Worm (Caenorhabditis elegans) whole organism, L4 larva: ENCODE data around the gene F47B10.6.

Experiments used
- D1046.2 ChIP-seq: fragments of 200-800 bp; sonication (Bioruptor generic); IDR thresholded peaks from 2 replicates; pipeline ENCODE4 v1.3.6; 2022; ENCODE audit warnings: missing genetic modification characterization, missing compliant biosample characterization
- F26F4.8 ChIP-seq: fragments of 200-800 bp; sonication (Bioruptor generic); conservative IDR thresholded peaks from 2 replicates; pipeline ENCODE4 v1.3.6; 2022; ENCODE audit warnings: missing genetic modification characterization, missing compliant biosample characterization
- Y48G9A.11 ChIP-seq: fragments of 200-800 bp; sonication (Bioruptor generic); IDR thresholded peaks from 2 replicates; pipeline ENCODE4 v1.3.6; 2022; ENCODE audit warnings: missing genetic modification reagents, missing genetic modification characterization, missing compliant biosample characterization
- Y5F2A.4 ChIP-seq: fragments of 200-800 bp; sonication (Bioruptor generic); optimal IDR thresholded peaks from 2 replicates; lab custom pipeline; 2018; ENCODE audit warnings: mild to moderate bottlenecking, missing genetic modification characterization, missing compliant biosample characterization
- aha-1 ChIP-seq: fragments of 150-350 bp; peaks from one replicate; lab custom pipeline; 2014; ENCODE audit warnings: missing biosample characterization, missing genetic modification characterization
- ama-1 ChIP-seq: fragments of 150-350 bp; optimal IDR thresholded peaks from 2 replicates; lab custom pipeline; 2014; ENCODE audit warnings: inconsistent platforms, mixed read lengths
- arid-1 ChIP-seq: fragments of 200-800 bp; sonication (Bioruptor generic); conservative IDR thresholded peaks from 2 replicates; pipeline ENCODE4 v1.3.6; 2022; ENCODE audit warnings: missing genetic modification reagents, missing genetic modification characterization, missing compliant biosample characterization
- ceh-62 ChIP-seq: sonication (generic microtip); optimal IDR thresholded peaks from 2 replicates; lab custom pipeline; 2017; ENCODE audit warnings: missing biosample characterization, missing genetic modification characterization
- dmd-6 ChIP-seq: fragments of 200-800 bp; sonication (Bioruptor generic); IDR thresholded peaks from 2 replicates; pipeline ENCODE4 v1.3.6; 2022; ENCODE audit warnings: missing genetic modification reagents, missing genetic modification characterization, missing compliant biosample characterization
- egl-27 ChIP-seq: sonication (generic microtip); optimal IDR thresholded peaks from 3 replicates; lab custom pipeline; 2017; ENCODE audit warnings: missing biosample characterization, missing genetic modification reagents, missing genetic modification characterization
- fkh-10 ChIP-seq: fragments of 150-350 bp; optimal IDR thresholded peaks from 2 replicates; lab custom pipeline; 2014; ENCODE audit warnings: missing biosample characterization, missing genetic modification reagents, missing genetic modification characterization
- fos-1 ChIP-seq: fragments of 150-350 bp; optimal IDR thresholded peaks from 2 replicates; lab custom pipeline; 2014; ENCODE audit warnings: missing biosample characterization, missing genetic modification characterization
- gei-8 ChIP-seq: fragments of 200-800 bp; sonication (Bioruptor generic); optimal IDR thresholded peaks from 2 replicates; lab custom pipeline; 2018; ENCODE audit warnings: mild to moderate bottlenecking, missing genetic modification characterization, missing compliant biosample characterization
- hlh-11 ChIP-seq: fragments of 200-800 bp; sonication (Bioruptor generic); optimal IDR thresholded peaks from 2 replicates; lab custom pipeline; 2018; ENCODE audit warnings: mild to moderate bottlenecking, missing genetic modification characterization, missing compliant biosample characterization
- lim-7 ChIP-seq: fragments of 200-800 bp; sonication (Bioruptor generic); IDR thresholded peaks from 2 replicates; pipeline ENCODE4 v1.3.6; 2022; ENCODE audit warnings: missing genetic modification characterization, missing compliant biosample characterization
- lin-38 ChIP-seq: fragments of 200-800 bp; sonication (Bioruptor generic); IDR thresholded peaks from 2 replicates; pipeline ENCODE4 v1.3.6; 2022; ENCODE audit warnings: missing genetic modification reagents, missing genetic modification characterization, missing compliant biosample characterization
- madf-5 ChIP-seq, 2 experiments: fragments of 200-800 bp; sonication (Bioruptor generic); IDR thresholded peaks; 2 replicates each; pipeline ENCODE4 v1.3.6; 2022; ENCODE audit warnings: missing compliant biosample characterization in 2 of 2, missing genetic modification characterization in 2 of 2
- mdl-1 ChIP-seq, 2 experiments: fragments of 150-350 bp in 1 of 2; sonication (generic microtip) in 1 of 2; optimal IDR thresholded peaks; 2 replicates each; lab custom pipeline; 2014 to 2017; ENCODE audit warnings: missing biosample characterization in 2 of 2, missing genetic modification characterization in 2 of 2
- mdt-29 ChIP-seq: fragments of 200-800 bp; sonication (Bioruptor generic); IDR thresholded peaks from 2 replicates; pipeline ENCODE4 v1.3.6; 2022; ENCODE audit warnings: missing genetic modification reagents, missing genetic modification characterization, missing compliant biosample characterization
- mes-2 ChIP-seq: sonication (generic microtip); optimal IDR thresholded peaks from 2 replicates; lab custom pipeline; 2016; ENCODE audit warnings: missing genotype, mild to moderate bottlenecking, missing genetic modification characterization, missing compliant biosample characterization; ENCODE audit not compliant: poor library complexity, severe bottlenecking
- mxl-2 ChIP-seq: fragments of 200-800 bp; sonication (Bioruptor generic); conservative IDR thresholded peaks from 2 replicates; pipeline ENCODE4 v1.3.6; 2022; ENCODE audit warnings: missing genetic modification reagents, missing genetic modification characterization, missing compliant biosample characterization
- mxl-3 ChIP-seq: fragments of 200-800 bp; sonication (Bioruptor generic); optimal IDR thresholded peaks from 2 replicates; lab custom pipeline; 2018; ENCODE audit warnings: mild to moderate bottlenecking, missing genetic modification characterization, missing compliant biosample characterization
- nhr-10 ChIP-seq: fragments of 150-350 bp; optimal IDR thresholded peaks from 2 replicates; lab custom pipeline; 2014; ENCODE audit warnings: missing biosample characterization, missing genetic modification characterization
- nhr-102 ChIP-seq: sonication (generic microtip); optimal IDR thresholded peaks from 2 replicates; lab custom pipeline; 2016; ENCODE audit warnings: mild to moderate bottlenecking, missing genetic modification characterization, moderate library complexity, missing compliant biosample characterization
- nhr-28 ChIP-seq: fragments of 150-350 bp; optimal IDR thresholded peaks from 2 replicates; lab custom pipeline; 2014; ENCODE audit warnings: missing biosample characterization, missing genetic modification characterization
- nhr-77 ChIP-seq: fragments of 150-350 bp; optimal IDR thresholded peaks from 2 replicates; lab custom pipeline; 2014; ENCODE audit warnings: missing biosample characterization, missing genetic modification characterization
- php-3 ChIP-seq: fragments of 200-800 bp; sonication (Bioruptor generic); IDR thresholded peaks from 2 replicates; pipeline ENCODE4 v1.3.6; 2022; ENCODE audit warnings: missing genetic modification reagents, missing genetic modification characterization, missing compliant biosample characterization
- pqm-1 ChIP-seq: sonication (generic microtip); optimal IDR thresholded peaks from 2 replicates; lab custom pipeline; 2017; ENCODE audit warnings: missing biosample characterization, missing genetic modification characterization
- unc-62 ChIP-seq, 3 experiments: fragments of 150-350 bp in 1 of 3; sonication (generic microtip); optimal IDR thresholded peaks in 2 of 3; peaks in 1 of 3; 1 replicate in 1 of 3; 2 replicates in 2 of 3; lab custom pipeline; 2014 to 2017; ENCODE audit warnings: missing biosample characterization in 3 of 3, missing genetic modification characterization in 3 of 3, missing genetic modification reagents in 3 of 3, missing genotype in 1 of 3
- zfp-2 ChIP-seq: sonication (generic microtip); optimal IDR thresholded peaks from 2 replicates; lab custom pipeline; 2016; ENCODE audit warnings: mild to moderate bottlenecking, missing genetic modification characterization, missing compliant biosample characterization
- zfp-3 ChIP-seq: fragments of 200-800 bp; sonication (Bioruptor generic); conservative IDR thresholded peaks from 2 replicates; pipeline ENCODE4 v1.3.6; 2022; ENCODE audit warnings: missing genetic modification reagents, missing genetic modification characterization, missing compliant biosample characterization

The F47B10.6 gene

ce11 chrX:10928948-10929563, 40.8 kb downstream of the F47B10.6 start, which contains the start of gene dgn-1:
dgn-1 (minus strand) TSS chrX:10928998.
- no peak for TF ChIP-seq mdl-1 (tag; optimal IDR thresholded peaks at IDR 0.05; lab: Kevin White, UChicago)
- TF ChIP-seq gei-8 (GFP tag; lab: Kevin White, UChicago), result no peak
- TF ChIP-seq zfp-2, result no peak
- TF ChIP-seq lin-38, result no peak
- no peak for TF ChIP-seq ceh-62 (tag; lab: Kevin White, UChicago)
- no peak for TF ChIP-seq F26F4.8 (GFP tag; lab: Robert Waterston, UW)
- TF ChIP-seq pqm-1 (tag; lab: Kevin White, UChicago), result peak; percentile 30
- TF ChIP-seq php-3 (GFP tag; lab: Robert Waterston, UW), result no peak
- no peak for TF ChIP-seq arid-1 (GFP tag; lab: Robert Waterston, UW)
- peak; percentile 42 for TF ChIP-seq nhr-28 (tag; lab: Kevin White, UChicago)
- TF ChIP-seq fos-1, result no peak
- TF ChIP-seq aha-1 (tag; lab: Kevin White, UChicago), result peak; percentile 47
- TF ChIP-seq mxl-2 (GFP tag; lab: Robert Waterston, UW), result no peak
- TF ChIP-seq dmd-6, result 0 out of 2 replicates have a peak, but pooled peaks have one; percentile 12
- TF ChIP-seq nhr-102 (tag; lab: Kevin White, UChicago), result no peak
- TF ChIP-seq mxl-3 (GFP tag; lab: Kevin White, UChicago), result no peak
- no peak for TF ChIP-seq lim-7 (GFP tag; lab: Robert Waterston, UW)
- TF ChIP-seq egl-27 (tag; lab: Kevin White, UChicago), result no peak
- TF ChIP-seq nhr-10 (tag; lab: Kevin White, UChicago), result no peak
- no peak for TF ChIP-seq unc-62 (GFP tag; optimal IDR thresholded peaks at IDR 0.05 in 1 of 2; lab: Kevin White, UChicago)
- no peak for TF ChIP-seq unc-62 (tag; optimal IDR thresholded peaks at IDR 0.05; lab: Kevin White, UChicago)
- no peak for TF ChIP-seq D1046.2 (GFP tag; lab: Robert Waterston, UW)
- TF ChIP-seq Y48G9A.11 (GFP tag; lab: Robert Waterston, UW), result no peak
- TF ChIP-seq fkh-10 (GFP tag; lab: Kevin White, UChicago), result no peak
- TF ChIP-seq madf-5 (GFP tag; IDR thresholded peaks at IDR 0.05; lab: Robert Waterston, UW), result no peak
- no peak for TF ChIP-seq Y5F2A.4 (GFP tag; lab: Kevin White, UChicago)
- TF ChIP-seq hlh-11 (tag; lab: Kevin White, UChicago), result peak; percentile 27
- TF ChIP-seq mdt-29, result no peak

DNA sequence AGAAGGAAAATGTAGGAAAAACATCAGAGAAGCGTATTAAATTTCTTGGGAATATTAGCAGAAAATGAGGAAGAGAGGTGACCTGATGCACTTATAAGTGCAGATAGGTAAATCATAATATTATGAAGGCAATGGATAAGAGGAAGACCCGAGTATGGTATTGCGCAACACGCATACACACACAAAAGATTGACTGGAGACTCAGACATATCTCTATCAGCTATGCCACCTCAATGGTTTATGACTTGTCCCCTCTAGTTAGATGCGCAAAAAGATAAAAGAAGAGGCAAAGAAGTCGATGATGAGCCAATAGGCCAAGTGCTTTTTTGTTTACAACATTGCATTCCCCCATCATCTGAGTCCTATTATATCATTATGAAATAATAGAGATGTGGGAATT, 43.8 kb downstream of the F47B10.6 start:
- TF ChIP-seq gei-8 (GFP tag; lab: Kevin White, UChicago) (no peak), ama-1 (lab: Kevin White, UChicago) (no peak), zfp-3 (GFP tag; lab: Robert Waterston, UW) (no peak)

DNA sequence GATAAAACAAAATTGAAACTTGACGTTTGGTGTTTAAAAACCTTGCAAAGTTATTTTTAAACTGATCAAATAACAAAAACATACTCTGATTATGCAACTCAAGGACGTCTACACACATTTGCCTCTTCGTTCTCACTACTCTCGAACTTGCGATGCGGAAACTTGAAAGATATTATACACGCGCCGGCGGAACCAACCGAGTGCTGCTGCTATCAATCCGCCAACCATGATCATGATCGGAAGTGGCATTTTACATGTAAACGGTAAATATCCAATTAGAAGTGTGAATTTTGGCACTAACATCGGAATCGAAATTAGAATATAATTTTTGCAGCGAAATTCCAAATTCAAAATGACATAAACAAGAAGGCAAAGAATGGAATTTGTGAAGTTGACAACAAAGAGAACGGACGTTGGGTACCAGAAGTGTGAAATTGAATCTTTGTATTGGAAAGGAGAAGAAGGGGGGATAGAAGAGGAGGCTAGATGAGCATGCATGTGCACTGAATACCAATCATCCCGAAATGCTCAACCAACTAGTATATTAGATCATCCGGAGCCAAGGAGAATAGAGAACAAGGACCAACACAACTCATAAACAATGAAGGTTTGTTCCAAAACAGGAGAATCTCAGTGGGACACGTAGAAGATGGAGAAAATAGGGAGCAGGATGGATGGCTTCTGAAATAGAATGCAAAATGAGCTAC, 45.2 kb downstream of the F47B10.6 start:
- no peak for TF ChIP-seq nhr-77
- TF ChIP-seq mes-2 (tag; lab: Kevin White, UChicago), result no peak
- TF ChIP-seq nhr-102 (tag; lab: Kevin White, UChicago), result no peak
